Worm (Caenorhabditis elegans) whole organism, L3 larva: Measurements from ENCODE around the gene mrpl-48.

ENCODE experiments used
- R02D3.7 ChIP-seq: fragments of 150-350 bp; optimal IDR thresholded peaks from 2 replicates; lab custom pipeline; 2014; ENCODE audit warnings: missing biosample characterization, missing genetic modification characterization
- aly-2 ChIP-seq: fragments of 150-350 bp; optimal IDR thresholded peaks from 2 replicates; lab custom pipeline; 2014; ENCODE audit warnings: missing biosample characterization, missing genetic modification characterization
- ama-1 ChIP-seq: fragments of 150-350 bp; optimal IDR thresholded peaks from 2 replicates; lab custom pipeline; 2018
- ceh-16 ChIP-seq: sonication (generic microtip); optimal IDR thresholded peaks from 2 replicates; lab custom pipeline; 2017; ENCODE audit warnings: missing biosample characterization, missing genetic modification characterization
- ceh-28 ChIP-seq: fragments of 150-350 bp; optimal IDR thresholded peaks from 2 replicates; lab custom pipeline; 2014; ENCODE audit warnings: missing biosample characterization, missing genetic modification reagents, missing genetic modification characterization
- ceh-82 ChIP-seq: fragments of 150-350 bp; optimal IDR thresholded peaks from 2 replicates; lab custom pipeline; 2014; ENCODE audit warnings: missing biosample characterization, missing genetic modification characterization
- daf-12 ChIP-seq: fragments of 150-350 bp; optimal IDR thresholded peaks from 2 replicates; lab custom pipeline; 2014; ENCODE audit warnings: missing biosample characterization, missing genetic modification reagents, missing genetic modification characterization
- egl-27 ChIP-seq: sonication (generic microtip); optimal IDR thresholded peaks from 4 replicates; lab custom pipeline; 2017; ENCODE audit warnings: missing biosample characterization, missing genetic modification reagents, missing genetic modification characterization
- egl-5 ChIP-seq: fragments of 150-350 bp; optimal IDR thresholded peaks from 2 replicates; lab custom pipeline; 2017; ENCODE audit warnings: missing biosample characterization, missing genetic modification reagents, missing genetic modification characterization, inconsistent platforms
- elt-1 ChIP-seq: fragments of 150-350 bp; optimal IDR thresholded peaks from 2 replicates; lab custom pipeline; 2014; ENCODE audit warnings: missing biosample characterization, missing genetic modification characterization
- elt-2 ChIP-seq: sonication (generic microtip); optimal IDR thresholded peaks from 2 replicates; lab custom pipeline; 2016; ENCODE audit warnings: missing genetic modification reagents, mild to moderate bottlenecking, missing genetic modification characterization, missing compliant biosample characterization
- elt-3 ChIP-seq, 3 experiments: fragments of 150-350 bp in 1 of 3; sonication (generic microtip) in 2 of 3; optimal IDR thresholded peaks; 2 replicates in 2 of 3; 4 replicates in 1 of 3; lab custom pipeline; 2014 to 2017; ENCODE audit warnings: missing biosample characterization in 3 of 3, missing genetic modification characterization in 3 of 3
- fkh-10 ChIP-seq: sonication (generic microtip); optimal IDR thresholded peaks from 2 replicates; lab custom pipeline; 2017; ENCODE audit warnings: missing biosample characterization, missing genetic modification reagents, missing genetic modification characterization
- fkh-2 ChIP-seq: fragments of 150-350 bp; optimal IDR thresholded peaks from 2 replicates; lab custom pipeline; 2014; ENCODE audit warnings: missing biosample characterization, missing genetic modification reagents, missing genetic modification characterization
- fos-1 ChIP-seq: fragments of 150-350 bp; optimal IDR thresholded peaks from 2 replicates; lab custom pipeline; 2014; ENCODE audit warnings: missing biosample characterization, missing genetic modification characterization
- hmg-11 ChIP-seq: sonication (generic microtip); optimal IDR thresholded peaks from 2 replicates; lab custom pipeline; 2016; ENCODE audit warnings: missing genetic modification characterization, missing compliant biosample characterization
- jun-1 ChIP-seq: fragments of 150-350 bp; optimal IDR thresholded peaks from 2 replicates; lab custom pipeline; 2014; ENCODE audit warnings: missing biosample characterization, missing genetic modification reagents, missing genetic modification characterization
- lin-15B ChIP-seq: fragments of 150-350 bp; optimal IDR thresholded peaks from 2 replicates; lab custom pipeline; 2014; ENCODE audit warnings: missing biosample characterization, missing genetic modification characterization
- lin-39 ChIP-seq: fragments of 150-350 bp; optimal IDR thresholded peaks from 2 replicates; lab custom pipeline; 2018; ENCODE audit warnings: missing biosample characterization, missing genetic modification reagents, missing genetic modification characterization
- lsy-12 ChIP-seq: sonication (generic microtip); optimal IDR thresholded peaks from 2 replicates; lab custom pipeline; 2016; ENCODE audit warnings: mild to moderate bottlenecking, missing genetic modification characterization, missing compliant biosample characterization
- mdl-1 ChIP-seq: fragments of 150-350 bp; optimal IDR thresholded peaks from 2 replicates; lab custom pipeline; 2014; ENCODE audit warnings: missing biosample characterization, missing genetic modification characterization
- mml-1 ChIP-seq: fragments of 150-350 bp; sonication (generic microtip); optimal IDR thresholded peaks from 3 replicates; lab custom pipeline; 2014; ENCODE audit warnings: missing biosample characterization, missing genetic modification characterization
- nfya-1 ChIP-seq: sonication (generic microtip); optimal IDR thresholded peaks from 2 replicates; lab custom pipeline; 2017; ENCODE audit warnings: missing genetic modification characterization, mild to moderate bottlenecking, missing compliant biosample characterization, antibody characterized with exemption, moderate library complexity; ENCODE audit not compliant: insufficient read depth
- nhr-11 ChIP-seq: fragments of 150-350 bp; optimal IDR thresholded peaks from 2 replicates; lab custom pipeline; 2014; ENCODE audit warnings: missing biosample characterization, missing genetic modification characterization
- nhr-12 ChIP-seq: fragments of 150-350 bp; optimal IDR thresholded peaks from 2 replicates; lab custom pipeline; 2014; ENCODE audit warnings: missing biosample characterization, missing genetic modification characterization
- nhr-23 ChIP-seq: fragments of 150-350 bp; optimal IDR thresholded peaks from 2 replicates; lab custom pipeline; 2014; ENCODE audit warnings: missing biosample characterization, missing genetic modification reagents, missing genetic modification characterization
- nhr-237 ChIP-seq: fragments of 150-350 bp; optimal IDR thresholded peaks from 2 replicates; lab custom pipeline; 2014; ENCODE audit warnings: missing biosample characterization, missing genetic modification characterization
- nhr-25 ChIP-seq: sonication (generic microtip); optimal IDR thresholded peaks from 2 replicates; lab custom pipeline; 2017; ENCODE audit warnings: missing biosample characterization, missing genetic modification characterization
- nhr-28 ChIP-seq: fragments of 150-350 bp; optimal IDR thresholded peaks from 2 replicates; lab custom pipeline; 2014; ENCODE audit warnings: missing biosample characterization, missing genetic modification characterization
- nhr-43 ChIP-seq: sonication (generic microtip); optimal IDR thresholded peaks from 2 replicates; lab custom pipeline; 2016; ENCODE audit warnings: mild to moderate bottlenecking, missing genetic modification characterization, missing compliant biosample characterization; ENCODE audit not compliant: poor library complexity, severe bottlenecking
- nhr-67 ChIP-seq: fragments of 150-350 bp; optimal IDR thresholded peaks from 2 replicates; lab custom pipeline; 2014; ENCODE audit warnings: missing biosample characterization, missing genetic modification characterization
- nhr-76 ChIP-seq: fragments of 150-350 bp; sonication (generic microtip); optimal IDR thresholded peaks from 5 replicates; lab custom pipeline; 2014; ENCODE audit warnings: missing biosample characterization, missing genetic modification characterization
- nhr-77 ChIP-seq: fragments of 150-350 bp; optimal IDR thresholded peaks from 2 replicates; lab custom pipeline; 2014; ENCODE audit warnings: missing biosample characterization, missing genetic modification characterization
- pha-4 ChIP-seq: fragments of 150-350 bp; optimal IDR thresholded peaks from 2 replicates; lab custom pipeline; 2014; ENCODE audit warnings: missing biosample characterization, missing genetic modification reagents, missing genetic modification characterization
- pqm-1 ChIP-seq: fragments of 150-350 bp; optimal IDR thresholded peaks from 2 replicates; lab custom pipeline; 2017; ENCODE audit warnings: missing biosample characterization, missing genetic modification characterization, inconsistent platforms
- sea-2 ChIP-seq: fragments of 150-350 bp; sonication (generic microtip); optimal IDR thresholded peaks from 4 replicates; lab custom pipeline; 2014; ENCODE audit warnings: missing biosample characterization, missing genetic modification reagents, missing genetic modification characterization
- skn-1 ChIP-seq: fragments of 150-350 bp; optimal IDR thresholded peaks from 2 replicates; lab custom pipeline; 2014; ENCODE audit warnings: missing biosample characterization, missing genetic modification characterization
- snpc-4 ChIP-seq: fragments of 150-350 bp; optimal IDR thresholded peaks from 2 replicates; lab custom pipeline; 2014; ENCODE audit warnings: missing biosample characterization, missing genetic modification characterization
- tbx-2 ChIP-seq: sonication (generic microtip); optimal IDR thresholded peaks from 2 replicates; lab custom pipeline; 2016; ENCODE audit warnings: mild to moderate bottlenecking, missing genetic modification characterization, missing compliant biosample characterization
- unc-39 ChIP-seq: sonication (generic microtip); optimal IDR thresholded peaks from 4 replicates; lab custom pipeline; 2017; ENCODE audit warnings: missing biosample characterization, missing genetic modification characterization
- unc-62 ChIP-seq: fragments of 150-350 bp; sonication (generic microtip); optimal IDR thresholded peaks from 4 replicates; lab custom pipeline; 2014; ENCODE audit warnings: missing biosample characterization, missing genetic modification reagents, missing genetic modification characterization
- zag-1 ChIP-seq: fragments of 150-350 bp; optimal IDR thresholded peaks from 2 replicates; lab custom pipeline; 2014; ENCODE audit warnings: missing biosample characterization, missing genetic modification characterization
- ztf-4 ChIP-seq: fragments of 150-350 bp; optimal IDR thresholded peaks from 2 replicates; lab custom pipeline; 2014; ENCODE audit warnings: missing biosample characterization, missing genetic modification characterization

mrpl-48 gene

ce11 chrV:5571691-5572090, 21.8 kb upstream of the mrpl-48 start:
- no peak for TF ChIP-seq pha-4 (tag; lab: Kevin White, UChicago)
- TF ChIP-seq pqm-1, result no peak
- no peak for TF ChIP-seq fos-1 (tag; lab: Kevin White, UChicago)
- TF ChIP-seq jun-1 (tag; lab: Kevin White, UChicago), result no peak
- peak; percentile 53 for TF ChIP-seq fkh-10 (GFP tag; lab: Kevin White, UChicago)
- no peak for TF ChIP-seq hmg-11 (tag; lab: Kevin White, UChicago)

ce11 chrV:5576008-5576407, 17.5 kb upstream of the mrpl-48 start:
- TF ChIP-seq nhr-77 (tag; lab: Kevin White, UChicago), result peak; percentile 16
- TF ChIP-seq nhr-237 (tag; lab: Kevin White, UChicago), result no peak
- TF ChIP-seq fkh-10 (GFP tag; lab: Kevin White, UChicago), result no peak
- TF ChIP-seq snpc-4 (tag; lab: Kevin White, UChicago), result peak; percentile 98
- peak; percentile 30 for TF ChIP-seq ama-1 (lab: Kevin White, UChicago)
- peak; percentile 2 for TF ChIP-seq ceh-82 (tag; lab: Kevin White, UChicago)
- TF ChIP-seq skn-1 (tag; lab: Kevin White, UChicago), result peak; percentile 68
- peak; percentile 11 for TF ChIP-seq nfya-1
- no peak for TF ChIP-seq lin-15B (tag; lab: Kevin White, UChicago)
- peak; percentile 53 for TF ChIP-seq pqm-1
- no peak for TF ChIP-seq unc-62 (GFP tag; lab: Kevin White, UChicago)
- peak; percentile 59 for TF ChIP-seq jun-1 (tag; lab: Kevin White, UChicago)
- TF ChIP-seq hmg-11 (tag; lab: Kevin White, UChicago), result peak; percentile 42
- peak; percentile 65 for TF ChIP-seq pha-4 (tag; lab: Kevin White, UChicago)
- TF ChIP-seq nhr-43 (tag; lab: Kevin White, UChicago), result peak; percentile 29
- peak; percentile 76 for TF ChIP-seq elt-2 (tag; lab: Kevin White, UChicago)

ce11 chrV:5579666-5580065, 13.8 kb upstream of the mrpl-48 start:
- TF ChIP-seq ceh-82 (tag; lab: Kevin White, UChicago) (no peak), snpc-4 (tag; lab: Kevin White, UChicago) (no peak), pha-4 (tag; lab: Kevin White, UChicago) (no peak), ztf-4 (tag; lab: Kevin White, UChicago) (no peak), nhr-76 (tag; lab: Kevin White, UChicago) (no peak), lin-15B (tag; lab: Kevin White, UChicago) (no peak), elt-1 (no peak), fos-1 (tag; lab: Kevin White, UChicago) (no peak), ama-1 (lab: Kevin White, UChicago) (no peak)

- no peak for TF ChIP-seq jun-1 (tag; lab: Kevin White, UChicago)
- no peak for TF ChIP-seq egl-5 (tag; lab: Kevin White, UChicago)
- TF ChIP-seq elt-3 (tag; optimal IDR thresholded peaks at IDR 0.05; lab: Kevin White, UChicago), result no peak
- TF ChIP-seq R02D3.7, result no peak
- TF ChIP-seq nhr-237 (tag; lab: Kevin White, UChicago), result no peak
- TF ChIP-seq lin-15B (tag; lab: Kevin White, UChicago), result peak; percentile 37
- peak; percentile 65 for TF ChIP-seq snpc-4 (tag; lab: Kevin White, UChicago)
- TF ChIP-seq unc-62 (GFP tag; lab: Kevin White, UChicago), result no peak
- TF ChIP-seq mml-1 (tag; lab: Kevin White, UChicago), result no peak
- peak; percentile 84 for TF ChIP-seq hmg-11 (tag; lab: Kevin White, UChicago)
- TF ChIP-seq pqm-1, result no peak
- no peak for TF ChIP-seq nhr-12 (tag; lab: Kevin White, UChicago)
- TF ChIP-seq pha-4 (tag; lab: Kevin White, UChicago), result peak; percentile 50
- TF ChIP-seq nhr-43 (tag; lab: Kevin White, UChicago), result peak; percentile 30
- TF ChIP-seq egl-27 (tag; lab: Kevin White, UChicago), result no peak
- no peak for TF ChIP-seq ceh-16 (tag; lab: Kevin White, UChicago)
- no peak for TF ChIP-seq elt-1
- TF ChIP-seq aly-2 (tag; lab: Kevin White, UChicago), result no peak
- TF ChIP-seq fkh-2 (tag; lab: Kevin White, UChicago), result no peak
- TF ChIP-seq ztf-4 (tag; lab: Kevin White, UChicago), result no peak
- no peak for TF ChIP-seq daf-12
- TF ChIP-seq ama-1 (lab: Kevin White, UChicago), result peak; percentile 48
- TF ChIP-seq nhr-11, result peak; percentile 19
- TF ChIP-seq ceh-28, result peak; percentile 82
- no peak for TF ChIP-seq zag-1 (tag; lab: Kevin White, UChicago)
- TF ChIP-seq nhr-25 (tag; lab: Kevin White, UChicago), result peak; percentile 45
- peak; percentile 40 for TF ChIP-seq lsy-12 (tag; lab: Kevin White, UChicago)
- TF ChIP-seq ceh-82 (tag; lab: Kevin White, UChicago), result no peak
- TF ChIP-seq lin-39 (tag; lab: Kevin White, UChicago), result peak; percentile 43
- TF ChIP-seq sea-2 (GFP tag; lab: Kevin White, UChicago), result no peak
- no peak for TF ChIP-seq fkh-10 (GFP tag; lab: Kevin White, UChicago)
- no peak for TF ChIP-seq mdl-1 (tag; lab: Kevin White, UChicago)
- no peak for TF ChIP-seq nhr-28 (tag; lab: Kevin White, UChicago)
- peak; percentile 92 for TF ChIP-seq nfya-1
- no peak for TF ChIP-seq unc-39 (tag; lab: Kevin White, UChicago)
- no peak for TF ChIP-seq nhr-77 (tag; lab: Kevin White, UChicago)
- no peak for TF ChIP-seq nhr-67 (tag; lab: Kevin White, UChicago)
- TF ChIP-seq tbx-2 (tag; lab: Kevin White, UChicago), result no peak
- TF ChIP-seq nhr-76 (tag; lab: Kevin White, UChicago), result no peak
- peak; percentile 47 for TF ChIP-seq nhr-23 (tag; lab: Kevin White, UChicago)
Measured at ce11 chrV:5580517-5580916, 13.0 kb upstream of the mrpl-48 start.
